Fruit fly (Drosophila melanogaster): Measurements from ENCODE around the gene Atg1.

The Atg1 gene

dm6 chr3L:12806290-12806743, 1.4 kb upstream of the Atg1 start (continued):
- TF ChIP-seq TFAM (GFP tag; optimal IDR thresholded peaks at IDR 0.05) (no peak), sc (optimal IDR thresholded peaks at IDR 0.05) (no peak), sc (GFP tag; optimal IDR thresholded peaks at IDR 0.05) (peak; percentile 27), CG11560 (tag; IDR thresholded peaks at IDR 0.05) (no peak), ro (GFP tag; IDR thresholded peaks at IDR 0.05) (no peak), bbx (GFP tag; IDR thresholded peaks at IDR 0.05; ENCODE audit: partially characterized antibody) (no peak), CG2120 (GFP tag; optimal IDR thresholded peaks at IDR 0.05) (peak; percentile 40), kah (GFP tag; optimal IDR thresholded peaks at IDR 0.05) (no peak), Side (GFP tag; optimal IDR thresholded peaks at IDR 0.05) (no peak), CG12391 (tag; optimal IDR thresholded peaks at IDR 0.05) (peak; percentile 83), CG8281 (tag; optimal IDR thresholded peaks at IDR 0.05) (no peak), z (GFP tag; IDR thresholded peaks at IDR 0.05) (no peak), CG15601 (tag; optimal IDR thresholded peaks at IDR 0.05) (peak; percentile 56), ems (GFP tag; optimal IDR thresholded peaks at IDR 0.05) (peak; percentile 27), CG13296 (GFP tag; optimal IDR thresholded peaks at IDR 0.05) (peak; percentile 11), CG7556 (GFP tag; optimal IDR thresholded peaks at IDR 0.05) (peak; percentile 62), Bgb (GFP tag; IDR thresholded peaks at IDR 0.05; ENCODE audit: partially characterized antibody) (no peak), CG6765 (GFP tag; optimal IDR thresholded peaks at IDR 0.05) (peak; percentile 65), Fer3 (tag; optimal IDR thresholded peaks at IDR 0.05) (peak; percentile 35), HLH4C (GFP tag; IDR thresholded peaks at IDR 0.05; ENCODE audit: partially characterized antibody) (no peak), twi (tag; optimal IDR thresholded peaks at IDR 0.05) (no peak), cad (GFP tag; optimal IDR thresholded peaks at IDR 0.05) (no peak), stwl (tag; optimal IDR thresholded peaks at IDR 0.05) (peak; percentile 56), Hr51 (GFP tag; optimal IDR thresholded peaks at IDR 0.05) (peak in 1 of 2 experiments; percentile 75), MBD-R2 (GFP tag; IDR thresholded peaks at IDR 0.05) (peak; percentile 39; the same call in 1 of the 2 replicates), dysf (GFP tag; IDR thresholded peaks at IDR 0.05) (peak; percentile 44; the same call in 1 of the 3 replicates), tna (GFP tag; IDR thresholded peaks at IDR 0.05; ENCODE audit: partially characterized antibody) (no peak), CG3407 (GFP tag; optimal IDR thresholded peaks at IDR 0.05) (peak; percentile 28), CG17328 (GFP tag; IDR thresholded peaks at IDR 0.05) (0 out of 2 replicates have a peak, but pooled peaks have one; percentile 52), CG11695 (GFP tag; IDR thresholded peaks at IDR 0.05) (0 out of 3 replicates have a peak, but pooled peaks have one; percentile 44), Atf3 (GFP tag; optimal IDR thresholded peaks at IDR 0.05) (no peak), CG2199 (GFP tag; IDR thresholded peaks at IDR 0.05) (no peak), CG2116 (GFP tag; optimal IDR thresholded peaks at IDR 0.05) (peak; percentile 27), CG10565 (GFP tag; optimal IDR thresholded peaks at IDR 0.05) (no peak), CrebB (tag; optimal IDR thresholded peaks at IDR 0.05) (no peak), E2f1 (GFP tag; IDR thresholded peaks at IDR 0.05) (0 out of 2 replicates have a peak, but pooled peaks have one; percentile 19), ase (GFP tag; IDR thresholded peaks at IDR 0.05) (no peak), zf30C (GFP tag; optimal IDR thresholded peaks at IDR 0.05) (no peak), CG4328 (GFP tag; optimal IDR thresholded peaks at IDR 0.05) (peak; percentile 52), ewg (GFP tag; optimal IDR thresholded peaks at IDR 0.05) (peak; percentile 44), odd (GFP tag; optimal IDR thresholded peaks at IDR 0.05) (peak; percentile 60), trem (tag; optimal IDR thresholded peaks at IDR 0.05) (peak; percentile 40), org-1 (GFP tag; optimal IDR thresholded peaks at IDR 0.05) (peak; percentile 12), psq (GFP tag; optimal IDR thresholded peaks at IDR 0.05) (peak; percentile 99), CG16815 (GFP tag; optimal IDR thresholded peaks at IDR 0.05) (no peak), gem (tag; optimal IDR thresholded peaks at IDR 0.05) (peak; percentile 73), ac (GFP tag; optimal IDR thresholded peaks at IDR 0.05) (no peak), CG1792 (GFP tag; optimal IDR thresholded peaks at IDR 0.05) (no peak), phol (tag; optimal IDR thresholded peaks at IDR 0.05) (peak; percentile 34), Neu2 (GFP tag; optimal IDR thresholded peaks at IDR 0.05; ENCODE audit: borderline replicate concordance) (no peak)

Measured in whole organism, embryonic.